Worm (Caenorhabditis elegans) whole organism, L4 larva: Measurements from ENCODE around the gene W09D10.5.

Source experiments
- F26F4.8 ChIP-seq: fragments of 200-800 bp; sonication (Bioruptor generic); conservative IDR thresholded peaks from 2 replicates; pipeline ENCODE4 v1.3.6; 2022; ENCODE audit warnings: missing genetic modification characterization, missing compliant biosample characterization
- dve-1 ChIP-seq: sonication (generic microtip); optimal IDR thresholded peaks from 2 replicates; lab custom pipeline; 2017; ENCODE audit warnings: antibody characterized with exemption, mild to moderate bottlenecking, missing genetic modification characterization, missing compliant biosample characterization; ENCODE audit not compliant: insufficient read depth
- egl-27 ChIP-seq: sonication (generic microtip); optimal IDR thresholded peaks from 3 replicates; lab custom pipeline; 2017; ENCODE audit warnings: missing biosample characterization, missing genetic modification reagents, missing genetic modification characterization
- jun-1 ChIP-seq: fragments of 150-350 bp; optimal IDR thresholded peaks from 2 replicates; lab custom pipeline; 2014; ENCODE audit warnings: missing biosample characterization, missing genetic modification reagents, missing genetic modification characterization
- lin-13 ChIP-seq: fragments of 150-350 bp; optimal IDR thresholded peaks from 2 replicates; lab custom pipeline; 2014; ENCODE audit warnings: missing biosample characterization, missing genetic modification reagents, missing genetic modification characterization
- lin-39 ChIP-seq: fragments of 150-350 bp; optimal IDR thresholded peaks from 2 replicates; lab custom pipeline; 2014; ENCODE audit warnings: missing biosample characterization, missing genetic modification reagents, missing genetic modification characterization
- nhr-102 ChIP-seq: sonication (generic microtip); optimal IDR thresholded peaks from 2 replicates; lab custom pipeline; 2016; ENCODE audit warnings: mild to moderate bottlenecking, missing genetic modification characterization, moderate library complexity, missing compliant biosample characterization
- pqm-1 ChIP-seq: sonication (generic microtip); optimal IDR thresholded peaks from 2 replicates; lab custom pipeline; 2017; ENCODE audit warnings: missing biosample characterization, missing genetic modification characterization
- snpc-4 ChIP-seq: fragments of 150-350 bp; optimal IDR thresholded peaks from 2 replicates; lab custom pipeline; 2014; ENCODE audit warnings: missing biosample characterization, missing genetic modification characterization
- unc-39 ChIP-seq: sonication (generic microtip); optimal IDR thresholded peaks from 2 replicates; lab custom pipeline; 2017; ENCODE audit warnings: missing biosample characterization, missing genetic modification characterization
- ztf-11 ChIP-seq: fragments of 150-350 bp; optimal IDR thresholded peaks from 2 replicates; lab custom pipeline; 2014; ENCODE audit warnings: missing biosample characterization, missing genetic modification characterization

DNA sequence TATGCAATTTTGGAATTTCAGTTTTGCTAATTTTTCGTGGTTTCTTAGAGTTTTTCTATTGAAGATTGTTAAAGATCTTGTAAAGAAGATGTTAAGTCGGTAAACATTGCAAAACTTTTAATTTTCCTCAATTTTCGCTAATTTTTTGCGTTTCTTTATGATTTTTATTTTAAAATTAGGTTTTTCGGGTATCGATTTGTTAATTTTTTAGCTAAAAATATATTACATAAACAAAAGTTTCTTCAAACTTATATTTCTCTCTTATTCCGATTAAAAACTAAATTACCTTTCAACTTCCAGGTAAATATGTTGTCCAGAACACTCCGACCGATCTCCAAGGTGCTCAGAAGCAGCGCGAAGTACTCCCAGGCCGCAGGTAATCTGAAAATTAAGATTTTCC, 3.9 kb downstream of the W09D10.5 start, which contains the start of gene mrpl-12:
- TF ChIP-seq dve-1 (tag; lab: Kevin White, UChicago), result no peak
- TF ChIP-seq ztf-11 (tag; lab: Kevin White, UChicago), result no peak
- TF ChIP-seq pqm-1 (tag; lab: Kevin White, UChicago), result no peak
- no peak for TF ChIP-seq unc-39 (tag; lab: Kevin White, UChicago)
- no peak for TF ChIP-seq snpc-4
- TF ChIP-seq F26F4.8 (GFP tag; lab: Robert Waterston, UW), result no peak
- no peak for TF ChIP-seq lin-13 (GFP tag; lab: Kevin White, UChicago)
- TF ChIP-seq lin-39, result no peak
- no peak for TF ChIP-seq jun-1
- no peak for TF ChIP-seq egl-27
- no peak for TF ChIP-seq nhr-102 (tag; lab: Kevin White, UChicago)
